Fruit fly (Drosophila melanogaster) whole organism, prepupa: ENCODE data around the gene CG13721.

Experiments used
- CG10631 ChIP-seq: fragments of 200-800 bp; sonication (Bioruptor generic); optimal IDR thresholded peaks from 2 replicates; lab custom pipeline; 2016; ENCODE audit warnings: missing biosample characterization, missing genetic modification characterization
- CG8632 ChIP-seq: fragments of 200-800 bp; sonication (Bioruptor generic); optimal IDR thresholded peaks from 3 replicates; lab custom pipeline; 2016; ENCODE audit warnings: missing biosample characterization, missing genetic modification characterization
- OdsH ChIP-seq: fragments of 200-800 bp; sonication (Bioruptor generic); optimal IDR thresholded peaks from 3 replicates; lab custom pipeline; 2016; ENCODE audit warnings: missing biosample characterization, missing genetic modification characterization
- Sox15 ChIP-seq: fragments of 200-800 bp; sonication (Bioruptor generic); optimal IDR thresholded peaks from 3 replicates; lab custom pipeline; 2016; ENCODE audit warnings: missing biosample characterization, missing genetic modification characterization
- fkh ChIP-seq: fragments of 200-800 bp; sonication (Bioruptor generic); optimal IDR thresholded peaks from 3 replicates; lab custom pipeline; 2017; ENCODE audit warnings: missing biosample characterization, mild to moderate bottlenecking, missing genetic modification characterization, moderate library complexity
- salr ChIP-seq, 2 experiments: fragments of 200-800 bp; sonication (Bioruptor generic); optimal IDR thresholded peaks; 3 replicates each; lab custom pipeline; 2016 to 2018; ENCODE audit warnings: missing biosample characterization in 2 of 2, missing genetic modification characterization in 2 of 2, mild to moderate bottlenecking in 1 of 2
- topi ChIP-seq: fragments of 200-800 bp; sonication (Bioruptor generic); optimal IDR thresholded peaks from 3 replicates; lab custom pipeline; 2016; ENCODE audit warnings: missing biosample characterization, missing genetic modification characterization

- no peak for TF ChIP-seq Sox15 (GFP tag; lab: Kevin White, UChicago)
- TF ChIP-seq CG8632 (GFP tag; lab: Kevin White, UChicago): no peak
- no peak for TF ChIP-seq topi (GFP tag; lab: Kevin White, UChicago)
- TF ChIP-seq salr (GFP tag; optimal IDR thresholded peaks at IDR 0.05; lab: Kevin White, UChicago): no peak
- no peak for TF ChIP-seq CG10631 (GFP tag; lab: Kevin White, UChicago)
- TF ChIP-seq fkh (GFP tag; lab: Kevin White, UChicago): no peak
- TF ChIP-seq OdsH (GFP tag; lab: Kevin White, UChicago): no peak
Observed at dm6 chr3L:4477656-4478254, 19.8 kb downstream of the CG13721 start.
